Fruit fly (Drosophila melanogaster): Measurements from ENCODE around the gene CG13082.

Gene CG13082

dm6 chr2L:19492934-19493686, 45.1 kb upstream of the CG13082 start, which contains the start of the genes swm and Ctu2 (continued):
- peak; percentile 64; the same call in 1 of the 3 replicates for TF ChIP-seq CG14860 (GFP tag; IDR thresholded peaks at IDR 0.05; ENCODE audit: partially characterized antibody)
- peak; percentile 67; the same call in 1 of the 2 replicates for TF ChIP-seq unc-4 (GFP tag; IDR thresholded peaks at IDR 0.05; ENCODE audit: partially characterized antibody)
- TF ChIP-seq GATAe (GFP tag; conservative IDR thresholded peaks at IDR 0.05), result 0 out of 2 replicates have a peak, but pooled peaks have one; percentile 24
- TF ChIP-seq CG12391 (tag; optimal IDR thresholded peaks at IDR 0.05), result peak; percentile 83
- TF ChIP-seq esg (GFP tag; conservative IDR thresholded peaks at IDR 0.05), result peak; percentile 31; the same call in 1 of the 2 replicates
- TF ChIP-seq CG42726 (GFP tag; IDR thresholded peaks at IDR 0.05; ENCODE audit: partially characterized antibody), result 0 out of 2 replicates have a peak, but pooled peaks have one; percentile 11
- peak; percentile 13 for TF ChIP-seq Spps (tag; optimal IDR thresholded peaks at IDR 0.05)
- peak; percentile 57; the same call in 1 of the 2 replicates for TF ChIP-seq Bgb (GFP tag; IDR thresholded peaks at IDR 0.05; ENCODE audit: partially characterized antibody)
- 0 out of 2 replicates have a peak, but pooled peaks have one; percentile 33 for TF ChIP-seq E2f2 (GFP tag; IDR thresholded peaks at IDR 0.05)
- TF ChIP-seq Aef1 (GFP tag; IDR thresholded peaks at IDR 0.05), result peak; percentile 51
- TF ChIP-seq pan (optimal IDR thresholded peaks at IDR 0.05), result no peak
- TF ChIP-seq pan (GFP tag; optimal IDR thresholded peaks at IDR 0.05 in 1 of 2, IDR thresholded peaks at IDR 0.05 in 1 of 2), result peak in 1 of 2 experiments; percentile 60
- TF ChIP-seq sd (tag; optimal IDR thresholded peaks at IDR 0.05), result peak; percentile 89
- 0 out of 2 replicates have a peak, but pooled peaks have one; percentile 27 for TF ChIP-seq H2.0 (GFP tag; IDR thresholded peaks at IDR 0.05)
- TF ChIP-seq CG17829 (tag; optimal IDR thresholded peaks at IDR 0.05), result peak; percentile 72
- peak; percentile 58 for TF ChIP-seq CG33557 (GFP tag; optimal IDR thresholded peaks at IDR 0.05)
- no peak for TF ChIP-seq Jarid2 (GFP tag; optimal IDR thresholded peaks at IDR 0.05)
- TF ChIP-seq Dll (GFP tag; IDR thresholded peaks at IDR 0.05; ENCODE audit: partially characterized antibody), result peak; percentile 81
- TF ChIP-seq CG18262 (tag; optimal IDR thresholded peaks at IDR 0.05), result peak; percentile 73
- TF ChIP-seq sob (GFP tag; IDR thresholded peaks at IDR 0.05), result peak; percentile 60
- TF ChIP-seq CG17361 (GFP tag; IDR thresholded peaks at IDR 0.05), result peak; percentile 87
- TF ChIP-seq sima (GFP tag; optimal IDR thresholded peaks at IDR 0.05), result no peak
- peak; percentile 62 for TF ChIP-seq Dbx (GFP tag; IDR thresholded peaks at IDR 0.05)
- peak; percentile 67 for TF ChIP-seq CG4424 (GFP tag; optimal IDR thresholded peaks at IDR 0.05)
- TF ChIP-seq CG7928 (GFP tag; optimal IDR thresholded peaks at IDR 0.05), result peak; percentile 88
- peak; percentile 41 for TF ChIP-seq CG1233 (GFP tag; optimal IDR thresholded peaks at IDR 0.05)
- TF ChIP-seq ranshi (GFP tag; IDR thresholded peaks at IDR 0.05), result peak; percentile 30; the same call in 1 of the 2 replicates
- peak; percentile 56 for TF ChIP-seq CG17359 (tag; optimal IDR thresholded peaks at IDR 0.05)
- peak; percentile 13; the same call in 1 of the 2 replicates for TF ChIP-seq sisA (GFP tag; IDR thresholded peaks at IDR 0.05)
- no peak for TF ChIP-seq CHES-1-like (GFP tag; optimal IDR thresholded peaks at IDR 0.05)
- TF ChIP-seq az2 (GFP tag; optimal IDR thresholded peaks at IDR 0.05), result peak; percentile 48
- TF ChIP-seq CG13287 (GFP tag; IDR thresholded peaks at IDR 0.05; ENCODE audit: partially characterized antibody), result peak; percentile 71
- peak; percentile 94 for TF ChIP-seq cg (GFP tag; optimal IDR thresholded peaks at IDR 0.05)
- peak; percentile 68 for TF ChIP-seq Hr3 (GFP tag; optimal IDR thresholded peaks at IDR 0.05)
- peak; percentile 19 for TF ChIP-seq kah (GFP tag; optimal IDR thresholded peaks at IDR 0.05)
- 0 out of 2 replicates have a peak, but pooled peaks have one; percentile 18 for TF ChIP-seq danr (GFP tag; IDR thresholded peaks at IDR 0.05)
- TF ChIP-seq seq (GFP tag; IDR thresholded peaks at IDR 0.05), result no peak
- TF ChIP-seq sug (tag; optimal IDR thresholded peaks at IDR 0.05), result peak; percentile 85
- TF ChIP-seq CG7556 (GFP tag; optimal IDR thresholded peaks at IDR 0.05), result peak; percentile 57
- TF ChIP-seq CG10366 (GFP tag; IDR thresholded peaks at IDR 0.05), result peak; percentile 25; the same call in 1 of the 2 replicates
- peak; percentile 62; the same call in 1 of the 3 replicates for TF ChIP-seq hb (GFP tag; IDR thresholded peaks at IDR 0.05; ENCODE audit: partially characterized antibody)
- no peak for TF ChIP-seq CG17568 (GFP tag; optimal IDR thresholded peaks at IDR 0.05)
- peak; percentile 68 for TF ChIP-seq CG6689 (GFP tag; IDR thresholded peaks at IDR 0.05)
- TF ChIP-seq CG6791 (GFP tag; IDR thresholded peaks at IDR 0.05; ENCODE audit: partially characterized antibody), result peak; percentile 52; the same call in 2 of the 3 replicates
- TF ChIP-seq CG4328 (GFP tag; optimal IDR thresholded peaks at IDR 0.05), result peak; percentile 66
- peak; percentile 94 for TF ChIP-seq CG17385 (GFP tag; optimal IDR thresholded peaks at IDR 0.05)
- TF ChIP-seq Scr (GFP tag; IDR thresholded peaks at IDR 0.05; ENCODE audit: partially characterized antibody), result peak; percentile 83
